Worm (Caenorhabditis elegans): ENCODE results near the gene F59E12.15.
A peak's percentile ranks its signal among the peaks of the same experiment; 100 is the strongest.

Gene F59E12.15

DNA sequence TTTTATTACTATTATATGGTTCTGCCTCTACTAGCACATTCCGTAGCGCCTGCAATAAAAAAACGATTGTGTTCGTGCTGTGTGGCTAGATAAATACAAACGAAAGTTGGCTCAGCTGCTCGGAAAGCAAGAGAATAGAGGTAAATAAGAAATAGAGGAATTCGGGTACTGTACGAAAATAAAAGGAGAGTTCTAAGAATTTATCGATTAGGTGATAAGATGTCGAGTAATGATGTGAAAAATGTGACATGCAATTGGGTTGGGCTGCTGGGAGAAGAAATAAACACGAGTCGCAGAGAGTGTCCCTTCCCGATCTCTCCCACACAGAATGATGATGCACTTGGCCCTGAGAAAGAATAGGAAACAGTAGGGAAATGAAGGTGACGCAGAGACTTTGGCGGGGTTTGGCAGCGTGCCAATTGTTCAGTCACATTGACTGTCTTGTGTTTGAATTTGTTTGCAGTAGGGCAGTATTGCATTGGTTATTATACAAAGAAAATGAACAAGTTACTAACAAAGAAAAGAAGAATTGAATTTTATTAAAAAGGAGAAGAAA, 34.7 kb downstream of the F59E12.15 start, which contains the start of gene cdc-14 (continued):
- TF ChIP-seq madf-10 (tag; optimal IDR thresholded peaks at IDR 0.05) (no peak), F57A8.1 (GFP tag; optimal IDR thresholded peaks at IDR 0.05) (no peak), lag-1 (GFP tag; IDR thresholded peaks at IDR 0.05) (no peak), lsl-1 (GFP tag; optimal IDR thresholded peaks at IDR 0.05) (no peak), zfh-2 (GFP tag; conservative IDR thresholded peaks at IDR 0.05) (peak; percentile 67; the same call in 1 of the 2 replicates), ets-4 (GFP tag; optimal IDR thresholded peaks at IDR 0.05) (no peak), mxl-1 (tag; optimal IDR thresholded peaks at IDR 0.05) (no peak), attf-6 (GFP tag; IDR thresholded peaks at IDR 0.05) (no peak), attf-3 (GFP tag; conservative IDR thresholded peaks at IDR 0.05) (no peak), snpc-4 (GFP tag; optimal IDR thresholded peaks at IDR 0.05) (no peak), snpc-4 (tag; optimal IDR thresholded peaks at IDR 0.05) (peak in 3 of 4 experiments; percentile 38 to 67 (median 67)), cebp-1 (GFP tag; IDR thresholded peaks at IDR 0.05) (no peak), cebp-1 (tag; optimal IDR thresholded peaks at IDR 0.05) (peak; percentile 76), cebp-2 (GFP tag; IDR thresholded peaks at IDR 0.05) (no peak), dox-1 (GFP tag; IDR thresholded peaks at IDR 0.05) (peak; percentile 70), ztf-25 (GFP tag; IDR thresholded peaks at IDR 0.05) (no peak), ekl-4 (GFP tag; IDR thresholded peaks at IDR 0.05) (no peak), K12H6.12 (tag; optimal IDR thresholded peaks at IDR 0.05) (peak; percentile 16), xnd-1 (tag; optimal IDR thresholded peaks at IDR 0.05) (no peak), ceh-91 (GFP tag; IDR thresholded peaks at IDR 0.05) (no peak), ZK185.1 (tag; optimal IDR thresholded peaks at IDR 0.05; ENCODE audit: poor library complexity, severe bottlenecking) (peak; percentile 32), lsy-27 (tag; optimal IDR thresholded peaks at IDR 0.05; ENCODE audit: borderline replicate concordance, insufficient read depth) (no peak), aptf-3 (GFP tag; IDR thresholded peaks at IDR 0.05) (no peak), bed-1 (GFP tag; IDR thresholded peaks at IDR 0.05) (no peak), B0035.1 (tag; optimal IDR thresholded peaks at IDR 0.05) (no peak), snpc-1.3 (tag; optimal IDR thresholded peaks at IDR 0.05; ENCODE audit: insufficient read depth) (no peak), lin-40 (tag; optimal IDR thresholded peaks at IDR 0.05) (peak; percentile 24), ztf-26 (tag; optimal IDR thresholded peaks at IDR 0.05) (peak; percentile 29), nfya-1 (tag; optimal IDR thresholded peaks at IDR 0.05; ENCODE audit: borderline replicate concordance, insufficient read depth) (no peak), F57C9.4 (tag; optimal IDR thresholded peaks at IDR 0.05) (no peak), egl-44 (GFP tag; IDR thresholded peaks at IDR 0.05) (no peak), efl-1 (GFP tag; optimal IDR thresholded peaks at IDR 0.05) (no peak), B0336.3 (GFP tag; IDR thresholded peaks at IDR 0.05) (no peak), K11D2.4 (GFP tag; IDR thresholded peaks at IDR 0.05) (peak; percentile 50; the same call in 1 of the 2 replicates), dpff-1 (tag; optimal IDR thresholded peaks at IDR 0.05) (no peak), F22D6.2 (tag; optimal IDR thresholded peaks at IDR 0.05) (no peak), tbx-9 (tag; optimal IDR thresholded peaks at IDR 0.05; ENCODE audit: borderline replicate concordance) (no peak), F39B2.1 (GFP tag; IDR thresholded peaks at IDR 0.05) (no peak), F55B11.4 (tag; optimal IDR thresholded peaks at IDR 0.05; ENCODE audit: borderline replicate concordance, insufficient read depth) (no peak), nhr-120 (GFP tag; IDR thresholded peaks at IDR 0.05) (no peak), nhr-90 (tag; optimal IDR thresholded peaks at IDR 0.05) (no peak), madf-8 (GFP tag; conservative IDR thresholded peaks at IDR 0.05) (no peak), rcor-1 (GFP tag; IDR thresholded peaks at IDR 0.05) (no peak), atf-7 (tag; optimal IDR thresholded peaks at IDR 0.05) (no peak), hlh-26 (GFP tag; conservative IDR thresholded peaks at IDR 0.05) (no peak), F52B5.7 (tag; optimal IDR thresholded peaks at IDR 0.05) (no peak), mes-4 (tag; optimal IDR thresholded peaks at IDR 0.05) (no peak), lin-26 (GFP tag; IDR thresholded peaks at IDR 0.05) (no peak), nhr-80 (tag; optimal IDR thresholded peaks at IDR 0.05) (peak; percentile 61)
